Fruit fly (Drosophila melanogaster): ENCODE data around the gene CG34175.

DNA sequence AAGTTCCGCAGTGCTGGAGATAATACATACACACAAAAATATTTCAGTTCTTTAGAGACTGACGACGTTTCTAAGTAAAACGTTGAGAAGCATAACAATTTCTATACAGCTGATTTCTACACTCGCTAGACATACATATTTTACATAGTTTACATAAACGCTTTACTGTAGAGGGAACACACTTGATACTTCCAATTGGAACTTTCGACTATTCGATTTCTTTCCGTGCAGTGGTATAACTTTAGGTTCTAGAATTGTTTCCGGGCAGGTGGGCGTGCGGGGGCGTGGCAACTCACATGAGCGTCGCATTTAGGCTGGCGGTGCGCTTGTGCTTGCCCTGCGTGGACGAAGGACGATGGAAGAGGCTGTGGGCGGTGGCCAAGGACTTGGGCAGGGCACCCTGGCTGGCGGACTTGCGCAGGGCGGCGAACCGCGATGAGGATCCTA lies 25.3 kb upstream of the CG34175 start:
- TF ChIP-seq psq (optimal IDR thresholded peaks at IDR 0.05) = no peak
- TF ChIP-seq Myc (optimal IDR thresholded peaks at IDR 0.05) = no peak
